Worm (Caenorhabditis elegans) whole organism, L3 larva: ENCODE data around the gene ncs-3.

Experiments used
- R02D3.7 ChIP-seq: fragments of 150-350 bp; optimal IDR thresholded peaks from 2 replicates; lab custom pipeline; 2014; ENCODE audit warnings: missing biosample characterization, missing genetic modification characterization
- ZK546.5 ChIP-seq: sonication (generic microtip); optimal IDR thresholded peaks from 2 replicates; lab custom pipeline; 2017; ENCODE audit warnings: missing biosample characterization, missing genetic modification characterization
- aly-2 ChIP-seq: fragments of 150-350 bp; optimal IDR thresholded peaks from 2 replicates; lab custom pipeline; 2014; ENCODE audit warnings: missing biosample characterization, missing genetic modification characterization
- ama-1 ChIP-seq: fragments of 150-350 bp; optimal IDR thresholded peaks from 2 replicates; lab custom pipeline; 2018
- ceh-16 ChIP-seq: sonication (generic microtip); optimal IDR thresholded peaks from 2 replicates; lab custom pipeline; 2017; ENCODE audit warnings: missing biosample characterization, missing genetic modification characterization
- ceh-28 ChIP-seq: fragments of 150-350 bp; optimal IDR thresholded peaks from 2 replicates; lab custom pipeline; 2014; ENCODE audit warnings: missing biosample characterization, missing genetic modification reagents, missing genetic modification characterization
- ceh-82 ChIP-seq: fragments of 150-350 bp; optimal IDR thresholded peaks from 2 replicates; lab custom pipeline; 2014; ENCODE audit warnings: missing biosample characterization, missing genetic modification characterization
- ceh-9 ChIP-seq: sonication (generic microtip); optimal IDR thresholded peaks from 2 replicates; lab custom pipeline; 2018; ENCODE audit warnings: missing biosample characterization, missing genetic modification characterization
- daf-12 ChIP-seq: fragments of 150-350 bp; optimal IDR thresholded peaks from 2 replicates; lab custom pipeline; 2014; ENCODE audit warnings: missing biosample characterization, missing genetic modification reagents, missing genetic modification characterization
- egl-27 ChIP-seq: sonication (generic microtip); optimal IDR thresholded peaks from 4 replicates; lab custom pipeline; 2017; ENCODE audit warnings: missing biosample characterization, missing genetic modification reagents, missing genetic modification characterization
- elt-2 ChIP-seq: sonication (generic microtip); optimal IDR thresholded peaks from 2 replicates; lab custom pipeline; 2016; ENCODE audit warnings: missing genetic modification reagents, mild to moderate bottlenecking, missing genetic modification characterization, missing compliant biosample characterization
- fkh-10 ChIP-seq: sonication (generic microtip); optimal IDR thresholded peaks from 2 replicates; lab custom pipeline; 2017; ENCODE audit warnings: missing biosample characterization, missing genetic modification reagents, missing genetic modification characterization
- fos-1 ChIP-seq: fragments of 150-350 bp; optimal IDR thresholded peaks from 2 replicates; lab custom pipeline; 2014; ENCODE audit warnings: missing biosample characterization, missing genetic modification characterization
- hmg-11 ChIP-seq: sonication (generic microtip); optimal IDR thresholded peaks from 2 replicates; lab custom pipeline; 2016; ENCODE audit warnings: missing genetic modification characterization, missing compliant biosample characterization
- lin-15B ChIP-seq: fragments of 150-350 bp; optimal IDR thresholded peaks from 2 replicates; lab custom pipeline; 2014; ENCODE audit warnings: missing biosample characterization, missing genetic modification characterization
- lin-39 ChIP-seq: fragments of 150-350 bp; optimal IDR thresholded peaks from 2 replicates; lab custom pipeline; 2018; ENCODE audit warnings: missing biosample characterization, missing genetic modification reagents, missing genetic modification characterization
- lsy-12 ChIP-seq: sonication (generic microtip); optimal IDR thresholded peaks from 2 replicates; lab custom pipeline; 2016; ENCODE audit warnings: mild to moderate bottlenecking, missing genetic modification characterization, missing compliant biosample characterization
- mdl-1 ChIP-seq: fragments of 150-350 bp; optimal IDR thresholded peaks from 2 replicates; lab custom pipeline; 2014; ENCODE audit warnings: missing biosample characterization, missing genetic modification characterization
- mml-1 ChIP-seq: fragments of 150-350 bp; sonication (generic microtip); optimal IDR thresholded peaks from 3 replicates; lab custom pipeline; 2014; ENCODE audit warnings: missing biosample characterization, missing genetic modification characterization
- nfya-1 ChIP-seq: sonication (generic microtip); optimal IDR thresholded peaks from 2 replicates; lab custom pipeline; 2017; ENCODE audit warnings: missing genetic modification characterization, mild to moderate bottlenecking, missing compliant biosample characterization, antibody characterized with exemption, moderate library complexity; ENCODE audit not compliant: insufficient read depth
- nhr-11 ChIP-seq: fragments of 150-350 bp; optimal IDR thresholded peaks from 2 replicates; lab custom pipeline; 2014; ENCODE audit warnings: missing biosample characterization, missing genetic modification characterization
- nhr-12 ChIP-seq: fragments of 150-350 bp; optimal IDR thresholded peaks from 2 replicates; lab custom pipeline; 2014; ENCODE audit warnings: missing biosample characterization, missing genetic modification characterization
- nhr-23 ChIP-seq: fragments of 150-350 bp; optimal IDR thresholded peaks from 2 replicates; lab custom pipeline; 2014; ENCODE audit warnings: missing biosample characterization, missing genetic modification reagents, missing genetic modification characterization
- nhr-237 ChIP-seq: fragments of 150-350 bp; optimal IDR thresholded peaks from 2 replicates; lab custom pipeline; 2014; ENCODE audit warnings: missing biosample characterization, missing genetic modification characterization
- nhr-25 ChIP-seq: sonication (generic microtip); optimal IDR thresholded peaks from 2 replicates; lab custom pipeline; 2017; ENCODE audit warnings: missing biosample characterization, missing genetic modification characterization
- nhr-43 ChIP-seq: sonication (generic microtip); optimal IDR thresholded peaks from 2 replicates; lab custom pipeline; 2016; ENCODE audit warnings: mild to moderate bottlenecking, missing genetic modification characterization, missing compliant biosample characterization; ENCODE audit not compliant: poor library complexity, severe bottlenecking
- nhr-67 ChIP-seq: fragments of 150-350 bp; optimal IDR thresholded peaks from 2 replicates; lab custom pipeline; 2014; ENCODE audit warnings: missing biosample characterization, missing genetic modification characterization
- nhr-76 ChIP-seq: fragments of 150-350 bp; sonication (generic microtip); optimal IDR thresholded peaks from 5 replicates; lab custom pipeline; 2014; ENCODE audit warnings: missing biosample characterization, missing genetic modification characterization
- pha-4 ChIP-seq: fragments of 150-350 bp; optimal IDR thresholded peaks from 2 replicates; lab custom pipeline; 2014; ENCODE audit warnings: missing biosample characterization, missing genetic modification reagents, missing genetic modification characterization
- pqm-1 ChIP-seq: fragments of 150-350 bp; optimal IDR thresholded peaks from 2 replicates; lab custom pipeline; 2017; ENCODE audit warnings: missing biosample characterization, missing genetic modification characterization, inconsistent platforms
- snpc-4 ChIP-seq: fragments of 150-350 bp; optimal IDR thresholded peaks from 2 replicates; lab custom pipeline; 2014; ENCODE audit warnings: missing biosample characterization, missing genetic modification characterization
- unc-62 ChIP-seq: fragments of 150-350 bp; sonication (generic microtip); optimal IDR thresholded peaks from 4 replicates; lab custom pipeline; 2014; ENCODE audit warnings: missing biosample characterization, missing genetic modification reagents, missing genetic modification characterization
- ztf-11 ChIP-seq: fragments of 150-350 bp; optimal IDR thresholded peaks from 2 replicates; lab custom pipeline; 2014; ENCODE audit warnings: missing biosample characterization, missing genetic modification characterization

ncs-3 gene

DNA sequence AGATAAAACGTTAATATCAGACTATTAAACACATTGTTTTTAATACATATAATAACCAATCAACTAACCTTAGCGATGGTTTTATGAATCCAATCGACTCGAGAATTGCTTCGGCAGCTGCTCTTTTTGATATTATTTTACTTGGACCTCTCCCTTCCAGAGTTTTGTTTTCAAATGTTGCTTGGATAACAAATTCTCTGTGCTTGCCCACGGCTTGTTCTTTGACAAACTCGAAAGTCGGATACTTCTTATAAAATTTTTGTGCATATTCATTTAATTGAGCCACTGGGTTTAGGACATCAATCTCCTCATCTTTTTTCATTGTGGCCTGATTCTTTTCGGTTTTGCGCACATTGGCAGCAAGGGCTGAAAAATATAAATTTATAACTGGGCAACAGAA lies 28.9 kb upstream of the ncs-3 start, which contains the start of gene F55A4.3:
F55A4.3 (minus strand) TSS at position 101 of the 400 bp plus-strand sequence.
- TF ChIP-seq lin-39 (tag; lab: Kevin White, UChicago) (no peak), elt-2 (tag; lab: Kevin White, UChicago) (no peak), nhr-43 (tag; lab: Kevin White, UChicago) (no peak), ama-1 (lab: Kevin White, UChicago) (no peak), nfya-1 (tag; lab: Kevin White, UChicago) (no peak)

DNA sequence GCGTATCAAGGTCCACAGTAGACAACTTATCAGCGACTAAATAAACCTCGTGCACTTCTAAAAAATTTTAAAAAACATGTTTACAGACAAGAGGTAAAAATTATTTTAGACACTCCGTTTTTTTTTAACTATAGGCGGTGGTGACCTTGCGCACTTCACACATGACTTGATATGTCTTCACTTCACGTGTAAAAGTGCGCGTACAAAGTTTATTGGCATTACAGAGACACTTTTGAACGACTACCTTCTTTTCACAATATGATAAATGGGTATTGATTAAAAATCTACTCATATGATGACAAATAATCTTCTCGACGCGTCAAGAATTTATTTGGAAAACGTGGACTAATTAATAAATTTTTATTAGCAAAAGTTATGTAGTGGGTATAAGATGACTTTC lies 27.2 kb upstream of the ncs-3 start:
- TF ChIP-seq nhr-23 (tag; lab: Kevin White, UChicago) = peak; percentile 21
- peak; percentile 72 for TF ChIP-seq nhr-25
- TF ChIP-seq nhr-43 (tag; lab: Kevin White, UChicago) = peak; percentile 57
- no peak for TF ChIP-seq lsy-12 (tag; lab: Kevin White, UChicago)

DNA sequence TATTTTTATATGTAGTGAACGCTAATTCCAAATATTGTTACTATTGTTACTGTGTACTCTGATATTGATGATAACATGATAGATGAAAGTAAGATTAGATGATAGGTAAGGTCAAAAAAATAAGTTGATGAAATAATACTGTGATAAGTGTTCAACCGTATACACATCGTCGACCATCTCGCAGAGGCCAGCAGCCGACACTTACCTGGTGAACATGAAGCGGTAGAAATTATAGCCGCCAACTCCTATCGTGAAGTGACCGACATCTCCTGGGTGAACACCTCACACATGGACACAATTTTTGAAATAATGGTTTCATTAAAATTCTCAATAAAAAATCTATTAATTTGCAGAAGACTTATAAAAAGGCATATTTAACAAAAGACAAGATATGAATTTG lies 26.5 kb upstream of the ncs-3 start:
- TF ChIP-seq ZK546.5 (no peak), ceh-82 (tag; lab: Kevin White, UChicago) (no peak), daf-12 (tag; lab: Kevin White, UChicago) (no peak), nhr-43 (tag; lab: Kevin White, UChicago) (no peak), ceh-9 (tag; lab: Kevin White, UChicago) (no peak), nhr-23 (tag; lab: Kevin White, UChicago) (no peak)

DNA sequence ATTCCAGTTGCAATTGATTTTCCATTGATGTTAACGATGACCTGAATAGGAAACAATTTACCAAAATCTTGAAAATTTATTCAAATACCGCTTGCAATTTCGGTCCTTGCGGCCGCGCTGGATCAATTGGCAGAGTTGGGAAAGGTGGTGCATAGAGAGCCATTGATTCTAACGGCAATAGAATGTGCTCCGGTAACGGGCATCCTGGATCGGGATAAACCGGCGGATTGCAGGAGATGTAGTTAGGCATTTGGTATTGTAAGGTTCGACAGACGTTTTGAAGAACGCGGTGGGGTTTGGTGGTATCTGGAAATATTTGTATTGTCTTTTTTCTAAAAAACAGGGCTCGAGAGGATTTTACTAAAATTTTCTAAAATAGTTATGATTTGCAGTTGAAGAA lies 23.0 kb upstream of the ncs-3 start:
- no peak for TF ChIP-seq nhr-76
- no peak for TF ChIP-seq fos-1
- no peak for TF ChIP-seq daf-12 (tag; lab: Kevin White, UChicago)
- TF ChIP-seq nhr-67 (tag; lab: Kevin White, UChicago) = no peak

DNA sequence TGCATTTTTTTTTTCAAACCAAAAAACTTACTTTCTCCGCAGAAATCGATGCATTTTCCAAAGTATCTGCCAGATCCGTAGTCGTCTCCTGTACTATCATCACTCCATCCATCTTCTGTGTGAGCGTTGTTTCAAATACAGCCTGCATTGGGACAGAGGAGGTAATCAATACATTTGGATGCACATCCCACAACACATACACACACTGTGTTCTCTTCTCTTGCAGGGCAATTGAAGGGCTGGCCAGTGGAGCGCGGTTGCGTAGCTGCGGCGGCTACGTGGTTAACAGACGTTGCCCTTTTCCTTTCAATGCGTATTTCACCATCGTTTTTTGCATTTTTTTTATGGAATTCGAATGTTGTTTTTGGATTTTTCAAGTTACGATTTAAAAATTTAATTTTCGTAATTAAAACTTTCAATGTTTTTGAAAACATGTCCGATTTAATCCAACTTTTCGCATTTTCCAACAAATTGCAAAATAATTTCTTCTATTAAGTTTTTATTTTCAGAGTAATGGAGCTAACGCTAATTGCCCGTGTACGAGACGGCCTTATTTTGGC lies 18.8 kb upstream of the ncs-3 start, which contains the start of the genes stau-1 and sec-22:
stau-1 (minus strand) TSS at position 248 of the 560 bp plus-strand sequence.
sec-22 (plus strand) TSS at position 510 of the 560 bp plus-strand sequence.
- TF ChIP-seq elt-2 (tag; lab: Kevin White, UChicago) = peak; percentile 20
- TF ChIP-seq nhr-43 (tag; lab: Kevin White, UChicago) = no peak
- no peak for TF ChIP-seq nhr-237
- TF ChIP-seq fkh-10 (GFP tag; lab: Kevin White, UChicago) = no peak
- TF ChIP-seq ceh-82 (tag; lab: Kevin White, UChicago) = no peak
- no peak for TF ChIP-seq ceh-16 (tag; lab: Kevin White, UChicago)
- TF ChIP-seq nhr-25 = no peak
- TF ChIP-seq mml-1 (tag; lab: Kevin White, UChicago) = no peak
- TF ChIP-seq lin-39 (tag; lab: Kevin White, UChicago) = peak; percentile 60
- TF ChIP-seq nhr-76 = no peak
- no peak for TF ChIP-seq unc-62 (GFP tag; lab: Kevin White, UChicago)
- TF ChIP-seq ZK546.5 = no peak
- no peak for TF ChIP-seq ztf-11 (tag; lab: Kevin White, UChicago)
- no peak for TF ChIP-seq fos-1
- no peak for TF ChIP-seq nhr-11 (tag; lab: Kevin White, UChicago)
- peak; percentile 50 for TF ChIP-seq pha-4 (tag; lab: Kevin White, UChicago)
- no peak for TF ChIP-seq aly-2 (tag; lab: Kevin White, UChicago)
- no peak for TF ChIP-seq R02D3.7 (tag; lab: Kevin White, UChicago)
- TF ChIP-seq daf-12 (tag; lab: Kevin White, UChicago) = no peak
- TF ChIP-seq ama-1 (lab: Kevin White, UChicago) = no peak
- TF ChIP-seq ceh-28 (tag; lab: Kevin White, UChicago) = peak; percentile 53
- no peak for TF ChIP-seq nhr-12 (tag; lab: Kevin White, UChicago)
- no peak for TF ChIP-seq mdl-1 (tag; lab: Kevin White, UChicago)
- peak; percentile 64 for TF ChIP-seq hmg-11
- TF ChIP-seq lsy-12 (tag; lab: Kevin White, UChicago) = no peak
- peak; percentile 51 for TF ChIP-seq snpc-4 (tag; lab: Kevin White, UChicago)
- peak; percentile 66 for TF ChIP-seq nfya-1 (tag; lab: Kevin White, UChicago)
- no peak for TF ChIP-seq pqm-1
- no peak for TF ChIP-seq egl-27 (tag; lab: Kevin White, UChicago)
- TF ChIP-seq lin-15B (tag; lab: Kevin White, UChicago) = peak; percentile 58
- TF ChIP-seq, all 47 proteins: peak for 8
